Worm (Caenorhabditis elegans) whole organism, early embryonic: ENCODE results near the gene ndub-2.

Experiments used
- F13C5.2 ChIP-seq: sonication (generic microtip); optimal IDR thresholded peaks from 2 replicates; lab custom pipeline; 2017; ENCODE audit warnings: mild to moderate bottlenecking, missing genetic modification characterization, inconsistent platforms, missing compliant biosample characterization
- aly-1 ChIP-seq: sonication (generic microtip); optimal IDR thresholded peaks from 2 replicates; lab custom pipeline; 2016; ENCODE audit warnings: missing genetic modification characterization, missing compliant biosample characterization
- ama-1 ChIP-seq: fragments of 150-350 bp; optimal IDR thresholded peaks from 2 replicates; lab custom pipeline; 2014
- ceh-36 ChIP-seq: sonication (generic microtip); optimal IDR thresholded peaks from 2 replicates; lab custom pipeline; 2016; ENCODE audit warnings: missing genetic modification characterization, inconsistent platforms, missing compliant biosample characterization
- flt-1 ChIP-seq: fragments of 200-800 bp; sonication (Bioruptor generic); IDR thresholded peaks from 2 replicates; pipeline ENCODE4 v1.3.6; 2022; ENCODE audit warnings: missing genetic modification characterization, missing compliant biosample characterization
- hmg-4 ChIP-seq: fragments of 200-800 bp; sonication (Bioruptor generic); optimal IDR thresholded peaks from 2 replicates; lab custom pipeline; 2018; ENCODE audit warnings: mild to moderate bottlenecking, missing genetic modification characterization, missing compliant biosample characterization
- hnd-1 ChIP-seq: sonication (generic microtip); optimal IDR thresholded peaks from 2 replicates; lab custom pipeline; 2016; ENCODE audit warnings: missing genetic modification characterization, missing compliant biosample characterization
- tra-4 ChIP-seq: sonication (generic microtip); optimal IDR thresholded peaks from 2 replicates; lab custom pipeline; 2017; ENCODE audit warnings: missing genetic modification characterization, missing compliant biosample characterization

- TF ChIP-seq ama-1 (lab: Kevin White, UChicago) (no peak), hnd-1 (no peak), flt-1 (no peak), F13C5.2 (no peak), tra-4 (tag; lab: Kevin White, UChicago) (no peak), aly-1 (tag; lab: Kevin White, UChicago) (no peak), ceh-36 (tag; lab: Kevin White, UChicago) (no peak), hmg-4 (GFP tag; lab: Kevin White, UChicago) (no peak)
Observed at ce11 chrII:8990267-8990666, 5.9 kb upstream of the ndub-2 start.
